Fruit fly (Drosophila melanogaster): ENCODE results near the gene CG1463.

- TF ChIP-seq CG8478 (optimal IDR thresholded peaks at IDR 0.05) (no peak), CTCF (optimal IDR thresholded peaks at IDR 0.05) (no peak)
Measured at dm6 chrX:12595610-12596336, 15.7 kb downstream of the CG1463 start, which contains the start of the genes CG1824 and Sec16.

All from S2 (cell line).